Fruit fly (Drosophila melanogaster) whole organism, wandering third instar larva: Measurements from ENCODE around the gene AANATL3.

ENCODE experiments used
- Rel ChIP-seq, 2 experiments: fragments of 200-800 bp; sonication (Bioruptor generic) in 1 of 2; optimal IDR thresholded peaks; 2 replicates in 1 of 2; 3 replicates in 1 of 2; lab custom pipeline; 2016 to 2019; ENCODE audit warnings: mild to moderate bottlenecking in 2 of 2, missing biosample characterization in 2 of 2, missing genetic modification characterization in 2 of 2, moderate library complexity in 1 of 2
- dsf ChIP-seq: sonication (Bioruptor generic); optimal IDR thresholded peaks from 2 replicates; lab custom pipeline; 2016; ENCODE audit warnings: missing biosample characterization, missing genetic modification characterization, borderline replicate concordance

DNA sequence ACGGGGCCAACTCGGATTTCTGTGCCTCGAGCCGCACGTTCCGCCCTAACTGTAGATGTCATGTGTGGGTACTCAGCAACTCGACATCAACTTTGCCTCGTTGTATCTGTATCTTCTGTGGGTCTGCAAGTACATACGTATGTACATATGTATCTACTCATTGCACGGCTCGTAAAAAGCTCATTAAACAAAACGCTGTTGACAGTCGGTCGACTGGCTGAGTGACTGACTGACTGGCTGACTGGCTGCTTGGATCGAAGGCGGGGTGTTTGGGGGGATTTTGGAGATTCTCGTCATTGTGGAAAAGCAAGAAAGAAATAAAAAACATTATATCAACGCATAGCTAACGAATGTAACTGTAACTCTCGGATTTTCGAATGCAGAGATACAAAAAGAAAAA lies 21.3 kb downstream of the AANATL3 start:
- TF ChIP-seq dsf (GFP tag; lab: Kevin White, UChicago) (no peak), Rel (GFP tag; optimal IDR thresholded peaks at IDR 0.05; lab: Kevin White, UChicago) (no peak), Rel (tag; optimal IDR thresholded peaks at IDR 0.05; lab: Kevin White, UChicago) (no peak)
